Fruit fly (Drosophila melanogaster): ENCODE measurements around the gene Boh2.

The Boh2 gene

DNA sequence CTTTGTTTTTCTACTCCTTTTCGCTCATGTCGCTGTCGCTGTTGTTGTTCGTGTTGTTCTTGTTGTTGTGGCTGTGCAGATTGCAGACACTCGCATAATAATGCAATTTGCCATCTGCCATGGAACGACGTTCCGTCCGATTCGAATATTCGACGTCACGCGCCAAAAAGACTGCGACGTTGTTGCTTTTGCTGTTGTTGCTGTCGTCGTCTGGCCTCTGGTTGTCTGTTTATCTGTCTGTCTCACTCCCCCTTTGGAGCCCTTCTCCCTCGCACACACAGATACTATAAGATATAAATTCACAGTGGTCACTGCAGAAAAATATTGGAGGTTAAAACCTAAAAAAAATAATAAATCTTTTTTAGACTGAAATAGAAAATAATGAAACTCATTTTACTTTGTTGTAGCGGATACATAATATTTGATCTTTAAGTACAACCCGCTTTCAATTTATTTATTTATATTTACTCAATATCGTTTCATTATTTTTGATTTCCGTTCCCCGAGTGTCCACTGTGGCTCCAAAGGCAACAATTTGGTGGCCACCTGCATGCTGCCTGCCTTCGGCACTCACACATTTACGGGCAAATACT, 40.7 kb downstream of the Boh2 start (continued):
- TF ChIP-seq CG11696 (GFP tag; IDR thresholded peaks at IDR 0.05) (no peak), fd96Cb (tag; optimal IDR thresholded peaks at IDR 0.05) (peak; percentile 39), CG7357 (GFP tag; IDR thresholded peaks at IDR 0.05) (0 out of 3 replicates have a peak, but pooled peaks have one; percentile 45), Hmx (GFP tag; optimal IDR thresholded peaks at IDR 0.05) (no peak), CG13424 (tag; optimal IDR thresholded peaks at IDR 0.05) (peak; percentile 75), fru (optimal IDR thresholded peaks at IDR 0.05) (no peak), dati (GFP tag; IDR thresholded peaks at IDR 0.05) (no peak), gsb (GFP tag; IDR thresholded peaks at IDR 0.05) (0 out of 2 replicates have a peak, but pooled peaks have one; percentile 30), CG18011 (GFP tag; optimal IDR thresholded peaks at IDR 0.05) (no peak), Atf6 (GFP tag; IDR thresholded peaks at IDR 0.05) (peak; percentile 41; the same call in 1 of the 2 replicates), Max (GFP tag; optimal IDR thresholded peaks at IDR 0.05) (no peak), Hmr (GFP tag; optimal IDR thresholded peaks at IDR 0.05) (peak; percentile 31), CG15011 (GFP tag; optimal IDR thresholded peaks at IDR 0.05) (peak; percentile 28), unpg (GFP tag; optimal IDR thresholded peaks at IDR 0.05) (peak; percentile 71), unc-4 (GFP tag; IDR thresholded peaks at IDR 0.05; ENCODE audit: partially characterized antibody) (no peak), wek (GFP tag; optimal IDR thresholded peaks at IDR 0.05) (no peak), CG13287 (GFP tag; IDR thresholded peaks at IDR 0.05; ENCODE audit: partially characterized antibody) (no peak), CG12071 (GFP tag; optimal IDR thresholded peaks at IDR 0.05) (no peak), HLH3B (GFP tag; IDR thresholded peaks at IDR 0.05) (no peak), CG18599 (GFP tag; optimal IDR thresholded peaks at IDR 0.05) (peak; percentile 35), Oaz (GFP tag; IDR thresholded peaks at IDR 0.05) (0 out of 2 replicates have a peak, but pooled peaks have one; percentile 8), CG18476 (GFP tag; optimal IDR thresholded peaks at IDR 0.05) (peak; percentile 3), CG9817 (tag; optimal IDR thresholded peaks at IDR 0.05) (peak; percentile 69), PHDP (tag; optimal IDR thresholded peaks at IDR 0.05) (peak; percentile 69), Hey (tag; optimal IDR thresholded peaks at IDR 0.05) (no peak), NfI (GFP tag; optimal IDR thresholded peaks at IDR 0.05) (peak; percentile 21), ind (GFP tag; optimal IDR thresholded peaks at IDR 0.05) (peak; percentile 48), CG6683 (GFP tag; optimal IDR thresholded peaks at IDR 0.05) (peak; percentile 2), CG6765 (GFP tag; optimal IDR thresholded peaks at IDR 0.05) (no peak), lab (GFP tag; optimal IDR thresholded peaks at IDR 0.05) (peak; percentile 48), CG3281 (GFP tag; optimal IDR thresholded peaks at IDR 0.05) (peak; percentile 52), CG11504 (tag; optimal IDR thresholded peaks at IDR 0.05) (peak; percentile 57), MESR4 (GFP tag; optimal IDR thresholded peaks at IDR 0.05) (no peak), CG12219 (GFP tag; optimal IDR thresholded peaks at IDR 0.05) (no peak), pum (GFP tag; optimal IDR thresholded peaks at IDR 0.05) (no peak), Nf-YB (GFP tag; optimal IDR thresholded peaks at IDR 0.05) (no peak), schlank (tag; optimal IDR thresholded peaks at IDR 0.05) (no peak), Dip2 (GFP tag; IDR thresholded peaks at IDR 0.05) (no peak), Six4 (GFP tag; optimal IDR thresholded peaks at IDR 0.05) (no peak), gem (tag; optimal IDR thresholded peaks at IDR 0.05) (peak; percentile 78), slbo (GFP tag; IDR thresholded peaks at IDR 0.05) (peak; percentile 42; the same call in 1 of the 2 replicates), pzg (GFP tag; optimal IDR thresholded peaks at IDR 0.05) (no peak), Gsc (GFP tag; IDR thresholded peaks at IDR 0.05) (no peak), sim (GFP tag; IDR thresholded peaks at IDR 0.05) (no peak), CG2199 (GFP tag; IDR thresholded peaks at IDR 0.05) (no peak), HLHmδ (GFP tag; optimal IDR thresholded peaks at IDR 0.05) (no peak), CG4360 (GFP tag; IDR thresholded peaks at IDR 0.05) (peak; percentile 47; the same call in 1 of the 2 replicates), ranshi (GFP tag; IDR thresholded peaks at IDR 0.05) (no peak), luna (GFP tag; optimal IDR thresholded peaks at IDR 0.05) (no peak), nerfin-1 (tag; optimal IDR thresholded peaks at IDR 0.05) (peak; percentile 35)

All from whole organism, embryonic.